Fruit fly (Drosophila melanogaster) whole organism, larva: ENCODE measurements around the gene AcCoAS.

ENCODE experiments used
- noc ChIP-seq: fragments of 200-800 bp; sonication (Bioruptor generic); optimal IDR thresholded peaks from 3 replicates; lab custom pipeline; 2019; ENCODE audit warnings: missing biosample characterization, mild to moderate bottlenecking, missing genetic modification characterization, moderate library complexity

Gene AcCoAS

DNA sequence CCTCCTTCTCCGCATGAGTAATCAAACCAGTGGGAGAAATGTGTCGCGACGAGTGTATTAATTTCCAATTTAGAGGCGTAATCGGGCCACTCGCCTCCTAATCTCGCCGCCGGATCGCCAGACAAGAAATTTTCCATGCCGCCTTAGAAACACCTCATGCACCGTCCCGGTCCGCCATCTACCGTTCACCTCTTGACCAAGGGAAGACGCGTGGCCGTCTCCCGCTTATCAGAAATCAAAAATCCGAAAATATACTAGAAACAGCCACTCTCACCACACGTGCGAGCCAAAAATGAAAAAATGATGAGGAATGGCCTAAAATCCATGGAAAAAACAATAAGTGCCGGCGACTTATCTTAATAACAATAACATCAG, 4.1 kb downstream of the AcCoAS start:
- TF ChIP-seq noc (tag; lab: Kevin White, UChicago): no peak

DNA sequence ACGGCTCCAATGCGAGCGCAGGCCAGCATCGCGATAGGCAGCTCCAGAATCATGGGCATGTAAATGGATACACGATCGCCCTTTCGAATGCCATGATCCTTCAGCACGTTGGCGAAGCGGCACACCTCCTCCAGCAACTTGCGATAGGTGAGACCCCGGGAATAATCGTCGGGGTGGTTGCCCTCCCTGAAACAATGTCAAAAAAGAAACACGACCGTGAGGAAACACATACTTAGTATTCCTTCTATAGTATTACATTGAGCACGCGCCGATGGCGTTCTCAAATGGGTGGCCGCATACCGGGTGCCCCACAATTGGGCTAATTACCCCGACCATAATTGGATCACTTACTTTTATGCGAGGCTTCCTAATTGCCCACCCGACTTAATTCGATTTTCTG, 6.5 kb downstream of the AcCoAS start:
- no peak for TF ChIP-seq noc (tag; lab: Kevin White, UChicago)

DNA sequence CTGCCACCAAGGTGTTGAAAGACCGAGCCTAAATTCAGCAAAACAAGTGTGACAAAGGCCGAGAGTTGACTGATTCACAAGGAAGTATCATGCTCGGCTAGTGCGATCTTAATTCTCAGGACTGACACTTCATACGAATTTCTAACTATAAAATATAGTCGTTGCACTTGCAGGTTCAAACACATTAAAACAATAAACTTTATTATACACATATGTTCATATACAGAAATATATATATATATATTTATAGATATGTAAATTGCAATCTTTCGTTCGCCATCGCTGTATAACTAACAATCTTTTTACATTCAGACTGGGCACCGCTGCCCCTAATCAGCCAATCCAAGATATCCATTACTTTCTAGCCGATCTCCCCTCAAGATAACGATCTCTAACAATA, 9.6 kb downstream of the AcCoAS start, which contains the start of gene CG9389:
Gene CG9389 (minus strand): TSS at position 101 of the 400 bp plus-strand sequence.
- no peak for TF ChIP-seq noc (tag; lab: Kevin White, UChicago)

DNA sequence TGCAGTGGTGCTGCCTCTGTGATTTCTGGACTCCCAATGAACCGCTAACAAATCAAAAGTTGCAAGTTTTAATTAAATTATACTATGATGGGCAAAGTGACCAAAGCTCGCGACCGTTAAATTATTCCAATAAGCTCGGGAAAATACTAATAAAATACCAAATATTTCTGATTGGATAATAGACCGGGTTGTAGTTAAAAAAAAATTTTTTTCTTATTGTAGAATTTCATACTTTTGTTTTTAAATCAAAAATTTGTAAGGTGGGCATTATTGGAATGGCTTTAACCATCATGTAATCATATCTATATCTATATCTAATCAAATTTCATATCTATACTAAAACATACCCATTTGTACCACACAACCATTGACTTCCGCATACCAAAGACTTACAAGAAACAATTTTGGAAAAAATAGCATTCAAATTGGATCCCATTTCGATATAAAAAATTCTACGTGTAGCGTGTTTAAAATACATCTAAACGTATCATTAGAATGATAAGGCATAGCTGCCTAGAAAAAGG, 12.1 kb downstream of the AcCoAS start, which contains the start of gene CG9391:
Gene CG9391 (minus strand): TSS at position 474 of the 524 bp plus-strand sequence.
- TF ChIP-seq noc (tag; lab: Kevin White, UChicago): no peak

- TF ChIP-seq noc (tag; lab: Kevin White, UChicago): no peak
Measured at dm6 chr3L:21266101-21266656, 13.9 kb downstream of the AcCoAS start.

DNA sequence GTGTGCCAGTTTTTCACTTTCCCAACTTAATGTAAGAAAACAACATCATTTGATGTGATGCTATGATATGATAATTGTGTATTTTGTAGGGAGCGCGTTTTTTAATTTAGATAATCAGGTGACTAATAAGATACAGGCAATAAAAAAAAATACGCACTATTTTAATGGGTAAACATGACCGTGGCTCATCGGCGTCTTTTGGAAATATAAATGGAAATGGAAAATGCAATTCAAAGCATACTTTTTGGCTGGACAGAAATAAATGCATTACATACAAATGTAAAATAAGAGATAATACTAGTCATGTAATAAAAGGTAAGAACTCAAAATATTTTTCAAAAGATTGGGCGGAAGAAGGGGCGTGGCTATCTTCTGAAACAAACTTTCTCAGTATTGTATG, 17.6 kb downstream of the AcCoAS start:
- no peak for TF ChIP-seq noc (tag; lab: Kevin White, UChicago)

dm6 chr3L:21261403-21262164, 18.5 kb downstream of the AcCoAS start:
- no peak for TF ChIP-seq noc (tag; lab: Kevin White, UChicago)

- TF ChIP-seq noc (tag; lab: Kevin White, UChicago): no peak
Measured at dm6 chr3L:21259257-21259656, 20.8 kb downstream of the AcCoAS start.

dm6 chr3L:21257731-21258130, 22.3 kb downstream of the AcCoAS start, which contains the start of gene CG43218:
CG43218 (plus strand) TSS chr3L:21258020.
- TF ChIP-seq noc (tag; lab: Kevin White, UChicago): no peak

DNA sequence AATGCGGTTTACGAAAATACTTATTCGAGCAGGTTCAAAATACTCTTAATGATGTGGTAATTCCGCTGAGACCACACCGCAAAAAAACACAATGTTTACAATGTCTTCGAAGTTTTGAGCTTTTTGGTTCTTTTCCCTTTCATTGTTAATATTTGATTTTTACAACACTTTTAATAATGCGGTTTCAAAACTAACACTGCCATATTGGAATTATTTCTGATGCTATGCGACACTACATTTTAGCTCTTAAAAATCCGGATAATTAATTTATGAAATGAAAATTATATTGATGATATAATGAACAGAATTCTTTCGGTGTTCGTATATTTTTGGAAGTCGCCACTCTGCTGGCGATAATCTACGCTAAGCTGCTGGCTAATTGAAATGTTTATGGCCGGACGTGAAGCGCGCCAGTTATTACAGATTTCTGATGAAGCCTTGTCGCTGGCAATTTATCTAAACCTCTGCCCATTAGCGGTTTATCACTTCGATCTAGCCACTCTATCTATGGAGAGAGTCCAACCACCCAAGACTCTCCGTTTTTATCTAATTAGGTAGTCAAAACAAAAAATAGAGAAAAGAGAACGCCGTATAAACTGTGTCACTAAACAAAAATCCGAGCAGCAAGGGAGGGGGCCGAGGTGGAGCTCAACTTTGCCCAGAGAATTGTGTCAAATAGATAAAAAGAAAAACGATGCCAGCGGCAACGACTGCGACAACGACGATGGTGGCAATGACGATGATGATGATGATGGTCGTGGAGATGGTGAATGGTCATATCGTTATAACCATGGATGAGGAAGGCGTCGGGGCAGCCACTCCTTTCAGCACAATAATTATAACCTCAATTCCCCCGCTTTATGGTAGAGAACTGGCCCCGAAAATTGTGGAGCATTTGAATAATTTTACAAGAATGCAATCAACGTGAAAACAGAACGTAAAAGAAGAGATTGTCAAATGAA, 23.7 kb downstream of the AcCoAS start:
- no peak for TF ChIP-seq noc (tag; lab: Kevin White, UChicago)

DNA sequence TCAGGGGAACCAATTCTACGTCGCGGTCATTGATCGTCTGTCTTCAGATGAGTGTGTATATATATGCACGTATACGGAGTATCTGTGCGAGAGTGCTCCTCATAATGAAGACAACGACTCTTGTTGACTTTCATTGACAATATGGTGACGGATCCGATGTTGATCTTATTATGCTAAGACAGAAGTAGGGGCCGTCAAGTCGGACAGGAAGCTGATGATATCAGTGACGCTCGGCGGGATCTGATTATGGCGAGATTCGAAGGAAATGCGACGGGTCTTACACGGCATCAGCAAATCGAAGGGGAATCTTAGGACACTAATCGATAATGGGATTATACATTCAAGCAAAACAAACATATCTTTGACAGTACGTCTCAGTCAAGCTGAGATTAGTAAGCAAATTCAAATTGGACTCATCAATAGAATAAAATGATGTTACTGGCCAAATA, 25.5 kb downstream of the AcCoAS start:
- no peak for TF ChIP-seq noc (tag; lab: Kevin White, UChicago)

DNA sequence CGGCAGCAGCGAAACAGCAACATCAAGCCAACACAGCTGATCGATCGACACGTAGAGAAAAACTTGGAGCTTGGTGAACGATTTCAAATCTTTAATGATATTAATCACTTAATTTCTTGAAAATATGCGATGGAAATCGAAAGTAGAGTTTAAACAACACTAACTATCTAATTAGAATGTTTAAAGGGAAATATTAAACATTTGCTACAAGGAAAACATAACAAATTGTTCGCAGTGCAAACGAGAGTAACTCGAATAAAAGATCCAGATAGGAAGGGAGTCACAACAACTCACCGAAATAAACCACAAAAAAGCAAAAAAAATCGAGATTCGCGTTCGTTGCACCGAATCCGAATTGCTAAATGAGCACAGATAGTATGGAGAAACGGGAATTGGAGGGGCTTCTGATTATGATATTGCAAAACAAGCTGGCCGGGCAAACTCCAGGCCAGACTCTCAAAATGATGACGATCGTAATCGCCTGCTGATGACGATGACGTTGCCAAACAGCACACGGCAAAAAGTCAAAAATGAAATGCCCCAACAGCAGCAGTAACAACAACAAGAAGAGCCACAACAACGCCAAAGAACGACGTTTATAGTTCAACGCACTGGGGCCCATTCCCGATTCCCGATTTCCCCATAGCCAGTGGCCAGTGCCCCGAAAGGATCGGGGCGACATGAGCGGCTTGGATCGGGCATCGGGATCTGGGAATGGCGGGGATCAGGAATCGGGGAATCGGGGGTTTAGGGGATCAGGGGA, 26.1 kb downstream of the AcCoAS start:
- TF ChIP-seq noc (tag; lab: Kevin White, UChicago): no peak

- no peak for TF ChIP-seq noc (tag; lab: Kevin White, UChicago)
Measured at dm6 chr3L:21252932-21253760, 26.9 kb downstream of the AcCoAS start.

- TF ChIP-seq noc (tag; lab: Kevin White, UChicago): no peak
Measured at dm6 chr3L:21252525-21252924, 27.5 kb downstream of the AcCoAS start.
